Fruit fly (Drosophila melanogaster) whole organism, wandering third instar larva: ENCODE data around the gene Tsp29Fb.

Source experiments
- Abd-B ChIP-seq: fragments of >200 bp; optimal IDR thresholded peaks from 2 replicates; lab custom pipeline; 2017; ENCODE audit warnings: missing biosample characterization, missing genetic modification characterization
- CG32264 ChIP-seq: fragments of 200-800 bp; sonication (Bioruptor generic); optimal IDR thresholded peaks from 2 replicates; lab custom pipeline; 2016; ENCODE audit warnings: missing biosample characterization, missing genetic modification characterization
- CG9705 ChIP-seq: fragments of 200-800 bp; sonication (Bioruptor generic); optimal IDR thresholded peaks from 2 replicates; lab custom pipeline; 2018; ENCODE audit warnings: missing biosample characterization, mild to moderate bottlenecking, missing genetic modification characterization
- CrebA ChIP-seq: fragments of 200-800 bp; sonication (Bioruptor generic); optimal IDR thresholded peaks from 2 replicates; lab custom pipeline; 2016; ENCODE audit warnings: missing biosample characterization, mild to moderate bottlenecking, missing genetic modification characterization, borderline replicate concordance
- Dfd ChIP-seq: fragments of >200 bp; optimal IDR thresholded peaks from 2 replicates; lab custom pipeline; 2017; ENCODE audit warnings: missing biosample characterization, missing genetic modification characterization
- Dif ChIP-seq: fragments of 200-275, 200-300 bp; sonication (Bioruptor generic); optimal IDR thresholded peaks from 2 replicates; lab custom pipeline; 2018; ENCODE audit warnings: missing biosample characterization, missing genetic modification characterization; ENCODE audit not compliant: partially characterized antibody
- GATAd ChIP-seq: sonication (Bioruptor generic); optimal IDR thresholded peaks from 2 replicates; lab custom pipeline; 2016; ENCODE audit warnings: missing biosample characterization, missing genetic modification characterization
- HLH106 ChIP-seq: fragments of 200-800 bp; optimal IDR thresholded peaks from 3 replicates; lab custom pipeline; 2019; ENCODE audit warnings: missing biosample characterization, mild to moderate bottlenecking, missing genetic modification characterization, moderate library complexity
- Hnf4 ChIP-seq: fragments of 200-800 bp; sonication (Bioruptor generic); optimal IDR thresholded peaks from 2 replicates; lab custom pipeline; 2016; ENCODE audit warnings: missing biosample characterization, mild to moderate bottlenecking, missing genetic modification characterization
- Hr83 ChIP-seq: fragments of 200-300 bp; sonication (Bioruptor generic); optimal IDR thresholded peaks from 2 replicates; lab custom pipeline; 2016; ENCODE audit warnings: missing biosample characterization, mild to moderate bottlenecking, missing genetic modification characterization, moderate library complexity; ENCODE audit not compliant: poor library complexity, severe bottlenecking
- Jra ChIP-seq: sonication (Bioruptor generic); optimal IDR thresholded peaks from 2 replicates; lab custom pipeline; 2016; ENCODE audit warnings: missing biosample characterization, missing genetic modification characterization
- Mio ChIP-seq: sonication (Bioruptor generic); optimal IDR thresholded peaks from 2 replicates; lab custom pipeline; 2016; ENCODE audit warnings: missing biosample characterization, missing genetic modification characterization
- Myc ChIP-seq: fragments of >200 bp; optimal IDR thresholded peaks from 2 replicates; lab custom pipeline; 2017
- N ChIP-seq: fragments of >200 bp; optimal IDR thresholded peaks from 2 replicates; lab custom pipeline; 2018; ENCODE audit warnings: missing biosample characterization, missing external identifiers, missing genetic modification characterization
- OdsH ChIP-seq: fragments of 200-800 bp; sonication (Bioruptor generic); optimal IDR thresholded peaks from 2 replicates; lab custom pipeline; 2016; ENCODE audit warnings: missing biosample characterization, mild to moderate bottlenecking, missing genetic modification characterization
- Rel ChIP-seq, 2 experiments: fragments of 200-800 bp; sonication (Bioruptor generic) in 1 of 2; optimal IDR thresholded peaks; 2 replicates in 1 of 2; 3 replicates in 1 of 2; lab custom pipeline; 2016 to 2019; ENCODE audit warnings: mild to moderate bottlenecking in 2 of 2, missing biosample characterization in 2 of 2, missing genetic modification characterization in 2 of 2, moderate library complexity in 1 of 2
- Sp1 ChIP-seq: fragments of 200-800 bp; sonication (Bioruptor generic); optimal IDR thresholded peaks from 3 replicates; lab custom pipeline; 2019; ENCODE audit warnings: missing biosample characterization, mild to moderate bottlenecking, missing genetic modification characterization, moderate library complexity
- Vsx2 ChIP-seq: fragments of 200-300, 225-300 bp; sonication (Bioruptor generic); optimal IDR thresholded peaks from 2 replicates; lab custom pipeline; 2018; ENCODE audit warnings: missing biosample characterization, missing genetic modification characterization; ENCODE audit not compliant: partially characterized antibody
- br ChIP-seq: fragments of 200-800 bp; sonication (Bioruptor generic); optimal IDR thresholded peaks from 2 replicates; lab custom pipeline; 2016; ENCODE audit warnings: missing biosample characterization, missing genetic modification characterization
- brk ChIP-seq: fragments of 200-800 bp; sonication (Bioruptor generic); optimal IDR thresholded peaks from 2 replicates; lab custom pipeline; 2016; ENCODE audit warnings: missing biosample characterization, mild to moderate bottlenecking, missing genetic modification characterization
- dl ChIP-seq, 2 experiments: fragments of 175-275, 200-275 bp in 1 of 2; fragments of 200-275 bp in 1 of 2; sonication (Bioruptor generic); optimal IDR thresholded peaks; lab custom pipeline; 2018; ENCODE audit warnings: mild to moderate bottlenecking in 2 of 2, missing biosample characterization in 2 of 2, missing genetic modification characterization in 2 of 2, moderate library complexity in 2 of 2; ENCODE audit not compliant: partially characterized antibody in 2 of 2, insufficient read depth in 1 of 2
- dmrt93B ChIP-seq: fragments of 200-800 bp; sonication (Bioruptor generic); optimal IDR thresholded peaks from 2 replicates; lab custom pipeline; 2018; ENCODE audit warnings: missing biosample characterization, mild to moderate bottlenecking, missing genetic modification characterization
- ey ChIP-seq: fragments of 200-800 bp; sonication (Bioruptor generic); optimal IDR thresholded peaks from 2 replicates; lab custom pipeline; 2016; ENCODE audit warnings: missing biosample characterization, missing genetic modification characterization
- foxo ChIP-seq, 2 experiments: fragments of 200-800 bp; sonication (Bioruptor generic); optimal IDR thresholded peaks; 2 replicates in 1 of 2; 3 replicates in 1 of 2; lab custom pipeline; 2016 to 2017; ENCODE audit warnings: missing biosample characterization in 2 of 2, missing genetic modification characterization in 2 of 2
- fru ChIP-seq: fragments of 200-800 bp; sonication (Bioruptor generic); optimal IDR thresholded peaks from 3 replicates; lab custom pipeline; 2016; ENCODE audit warnings: missing biosample characterization, mild to moderate bottlenecking, missing genetic modification characterization
- h ChIP-seq: fragments of 200-800 bp; sonication (Bioruptor generic); optimal IDR thresholded peaks from 3 replicates; lab custom pipeline; 2016; ENCODE audit warnings: missing biosample characterization, mild to moderate bottlenecking, missing genetic modification characterization
- jim ChIP-seq: fragments of 175-275, 200-325 bp; sonication (Bioruptor generic); optimal IDR thresholded peaks from 2 replicates; lab custom pipeline; 2016; ENCODE audit warnings: missing biosample characterization, mild to moderate bottlenecking, missing genetic modification characterization
- lola ChIP-seq: fragments of >200 bp; optimal IDR thresholded peaks from 2 replicates; lab custom pipeline; 2017; ENCODE audit warnings: missing biosample characterization, missing genetic modification characterization
- pan ChIP-seq: fragments of >200 bp; optimal IDR thresholded peaks from 2 replicates; lab custom pipeline; 2017
- psq ChIP-seq: fragments of 200-800 bp; sonication (Bioruptor generic); optimal IDR thresholded peaks from 3 replicates; lab custom pipeline; 2017; ENCODE audit warnings: missing biosample characterization, mild to moderate bottlenecking, missing genetic modification characterization, moderate library complexity
- rgr ChIP-seq: fragments of 200-800 bp; sonication (Bioruptor generic); optimal IDR thresholded peaks from 3 replicates; lab custom pipeline; 2016; ENCODE audit warnings: missing biosample characterization, mild to moderate bottlenecking, missing genetic modification characterization
- sage ChIP-seq: fragments of 200-800 bp; sonication (Bioruptor generic); optimal IDR thresholded peaks from 2 replicates; lab custom pipeline; 2016; ENCODE audit warnings: missing biosample characterization, mild to moderate bottlenecking, missing genetic modification characterization
- sv ChIP-seq: fragments of 200-800 bp; sonication (Bioruptor generic); optimal IDR thresholded peaks from 3 replicates; lab custom pipeline; 2016; ENCODE audit warnings: missing biosample characterization, missing genetic modification characterization
- tai ChIP-seq: sonication (Bioruptor generic); optimal IDR thresholded peaks from 2 replicates; lab custom pipeline; 2016; ENCODE audit warnings: missing biosample characterization, missing genetic modification characterization
- woc ChIP-seq: sonication (Bioruptor generic); optimal IDR thresholded peaks from 2 replicates; lab custom pipeline; 2016; ENCODE audit warnings: missing biosample characterization, mild to moderate bottlenecking, missing genetic modification characterization

Tsp29Fb gene

dm6 chr2L:8921934-8922333, 15.3 kb upstream of the Tsp29Fb start:
- no peak for TF ChIP-seq dmrt93B (GFP tag; lab: Kevin White, UChicago)
- TF ChIP-seq Hr83 (GFP tag; lab: Kevin White, UChicago), result no peak
- TF ChIP-seq dl (GFP tag; optimal IDR thresholded peaks at IDR 0.05; lab: Kevin White, UChicago; ENCODE audit: insufficient read depth in 1 of 2, partially characterized antibody in 2 of 2), result no peak
- no peak for TF ChIP-seq Dfd (GFP tag; lab: Kevin White, UChicago)
- no peak for TF ChIP-seq Mio (GFP tag; lab: Kevin White, UChicago)
- no peak for TF ChIP-seq GATAd (GFP tag; lab: Kevin White, UChicago)
- no peak for TF ChIP-seq pan (lab: Kevin White, UChicago)
- TF ChIP-seq Myc (lab: Kevin White, UChicago), result no peak
- no peak for TF ChIP-seq ey (GFP tag; lab: Kevin White, UChicago)
- no peak for TF ChIP-seq fru (GFP tag; lab: Kevin White, UChicago)
- no peak for TF ChIP-seq Hnf4 (GFP tag; lab: Kevin White, UChicago)
- TF ChIP-seq Abd-B, result no peak
- no peak for TF ChIP-seq jim (GFP tag; lab: Kevin White, UChicago)
- no peak for TF ChIP-seq rgr (GFP tag; lab: Kevin White, UChicago)
- TF ChIP-seq HLH106 (tag; lab: Kevin White, UChicago), result no peak
- no peak for TF ChIP-seq psq (GFP tag; lab: Kevin White, UChicago)
- TF ChIP-seq CG9705 (GFP tag; lab: Kevin White, UChicago), result no peak
- no peak for TF ChIP-seq sv (GFP tag; lab: Kevin White, UChicago)
- no peak for TF ChIP-seq Vsx2 (GFP tag; lab: Kevin White, UChicago)
- no peak for TF ChIP-seq CG32264 (GFP tag; lab: Kevin White, UChicago)

dm6 chr2L:8923405-8923804, 13.8 kb upstream of the Tsp29Fb start:
- TF ChIP-seq jim (GFP tag; lab: Kevin White, UChicago) (no peak), tai (no peak), Jra (GFP tag; lab: Kevin White, UChicago) (no peak), lola (GFP tag; lab: Kevin White, UChicago) (no peak), CrebA (no peak), h (GFP tag; lab: Kevin White, UChicago) (peak; percentile 45), Mio (GFP tag; lab: Kevin White, UChicago) (no peak), Sp1 (GFP tag; lab: Kevin White, UChicago) (no peak), woc (GFP tag; lab: Kevin White, UChicago) (no peak), sv (GFP tag; lab: Kevin White, UChicago) (no peak), pan (lab: Kevin White, UChicago) (no peak), fru (GFP tag; lab: Kevin White, UChicago) (peak; percentile 4), Dfd (GFP tag; lab: Kevin White, UChicago) (no peak), Hnf4 (GFP tag; lab: Kevin White, UChicago) (no peak), Abd-B (no peak), foxo (GFP tag; optimal IDR thresholded peaks at IDR 0.05; lab: Kevin White, UChicago) (peak in 1 of 2 experiments; percentile 6), OdsH (GFP tag; lab: Kevin White, UChicago) (no peak), dl (GFP tag; optimal IDR thresholded peaks at IDR 0.05; lab: Kevin White, UChicago; ENCODE audit: insufficient read depth in 1 of 2, partially characterized antibody in 2 of 2) (no peak), GATAd (GFP tag; lab: Kevin White, UChicago) (no peak), ey (GFP tag; lab: Kevin White, UChicago) (peak; percentile 22), CG9705 (GFP tag; lab: Kevin White, UChicago) (no peak), Rel (GFP tag; optimal IDR thresholded peaks at IDR 0.05; lab: Kevin White, UChicago) (no peak), Rel (tag; optimal IDR thresholded peaks at IDR 0.05; lab: Kevin White, UChicago) (no peak), br (GFP tag; lab: Kevin White, UChicago) (no peak), HLH106 (tag; lab: Kevin White, UChicago) (no peak), brk (no peak), sage (GFP tag; lab: Kevin White, UChicago) (no peak), N (GFP tag; lab: Kevin White, UChicago) (no peak), Myc (lab: Kevin White, UChicago) (no peak), Dif (GFP tag; lab: Kevin White, UChicago) (no peak), CG32264 (GFP tag; lab: Kevin White, UChicago) (no peak), dmrt93B (GFP tag; lab: Kevin White, UChicago) (no peak)
